Fruit fly (Drosophila melanogaster) whole organism, embryonic: ENCODE results near the gene CG13670.
A peak's percentile ranks its signal among the peaks of the same experiment; 100 is the strongest.

ENCODE experiments used
- Antp ChIP-seq: fragments of 200-800 bp; sonication (Bioruptor generic); optimal IDR thresholded peaks from 3 replicates; lab custom pipeline; 2016; ENCODE audit warnings: missing biosample characterization, missing genetic modification characterization
- BEAF-32 ChIP-seq: fragments of 200-800 bp; sonication (Bioruptor generic); optimal IDR thresholded peaks from 3 replicates; lab custom pipeline; 2017; ENCODE audit warnings: missing biosample characterization, missing genetic modification characterization, mild to moderate bottlenecking, moderate library complexity, missing genetic modification reagents
- BtbVII ChIP-seq: fragments of 200-800 bp; sonication (Bioruptor generic); optimal IDR thresholded peaks from 3 replicates; lab custom pipeline; 2017; ENCODE audit warnings: missing biosample characterization, mild to moderate bottlenecking, missing genetic modification characterization
- CG11456 ChIP-seq: fragments of 200-800 bp; sonication (Bioruptor generic); IDR thresholded peaks from 3 replicates; pipeline ENCODE4 v1.3.6; 2022; ENCODE audit warnings: missing biosample characterization, missing genetic modification characterization
- CG12659 ChIP-seq: fragments of 200-800 bp; sonication (Bioruptor generic); optimal IDR thresholded peaks from 3 replicates; lab custom pipeline; 2017; ENCODE audit warnings: mild to moderate bottlenecking, missing biosample characterization, missing genetic modification reagents, missing genetic modification characterization
- CG13424 ChIP-seq: fragments of 200-800 bp; sonication (Bioruptor generic); optimal IDR thresholded peaks from 2 replicates; lab custom pipeline; 2019; ENCODE audit warnings: missing biosample characterization, mild to moderate bottlenecking, missing genetic modification characterization, moderate library complexity
- CG15269 ChIP-seq: fragments of 200-800 bp; sonication (Bioruptor generic); optimal IDR thresholded peaks from 2 replicates; lab custom pipeline; 2018; ENCODE audit warnings: missing biosample characterization, mild to moderate bottlenecking, missing genetic modification characterization, moderate library complexity
- CG1792 ChIP-seq: fragments of 200-800 bp; sonication (Bioruptor generic); optimal IDR thresholded peaks from 2 replicates; lab custom pipeline; 2016; ENCODE audit warnings: missing biosample characterization, missing genetic modification characterization
- CG18011 ChIP-seq: fragments of 200-800 bp; sonication (Bioruptor generic); optimal IDR thresholded peaks from 2 replicates; lab custom pipeline; 2017; ENCODE audit warnings: missing biosample characterization, missing genetic modification characterization, mild to moderate bottlenecking, moderate library complexity, missing genotype
- CG18599 ChIP-seq: fragments of 200-800 bp; sonication (Bioruptor generic); optimal IDR thresholded peaks from 3 replicates; lab custom pipeline; 2017; ENCODE audit warnings: missing biosample characterization, missing genetic modification characterization, mild to moderate bottlenecking, moderate library complexity, missing genetic modification reagents
- CG2712 ChIP-seq: fragments of 200-800 bp; optimal IDR thresholded peaks from 3 replicates; lab custom pipeline; 2019; ENCODE audit warnings: missing biosample characterization, mild to moderate bottlenecking, missing genetic modification characterization, moderate library complexity
- CG31388 ChIP-seq: fragments of 200-800 bp; sonication (Bioruptor generic); optimal IDR thresholded peaks from 2 replicates; lab custom pipeline; 2016; ENCODE audit warnings: missing biosample characterization, missing genetic modification characterization
- CG34224 ChIP-seq: fragments of 200-800 bp; sonication (Bioruptor generic); IDR thresholded peaks from 3 replicates; pipeline ENCODE4 v1.3.6; 2022; ENCODE audit warnings: missing biosample characterization, missing genetic modification characterization; ENCODE audit not compliant: partially characterized antibody
- CG4328 ChIP-seq: fragments of 200-800 bp; sonication (Bioruptor generic); optimal IDR thresholded peaks from 3 replicates; lab custom pipeline; 2017; ENCODE audit warnings: missing biosample characterization, missing genetic modification reagents, missing genetic modification characterization
- CG6175 ChIP-seq: fragments of 200-800 bp; sonication (Bioruptor generic); IDR thresholded peaks from 3 replicates; pipeline ENCODE4 v1.3.6; 2022; ENCODE audit warnings: missing biosample characterization, missing genetic modification characterization
- CG6254 ChIP-seq: fragments of 200-800 bp; sonication (Bioruptor generic); optimal IDR thresholded peaks from 3 replicates; lab custom pipeline; 2017; ENCODE audit warnings: mild to moderate bottlenecking, missing biosample characterization, missing genetic modification reagents, missing genetic modification characterization
- CG7987 ChIP-seq: fragments of 200-800 bp; sonication (Bioruptor generic); optimal IDR thresholded peaks from 2 replicates; lab custom pipeline; 2018; ENCODE audit warnings: missing biosample characterization, mild to moderate bottlenecking, missing genetic modification characterization, moderate library complexity
- CG8765 ChIP-seq: fragments of 200-800 bp; sonication (Bioruptor generic); IDR thresholded peaks from 2 replicates; pipeline ENCODE4 v1.3.6; 2022; ENCODE audit warnings: missing biosample characterization, missing genetic modification characterization
- CG9437 ChIP-seq: fragments of 200-800 bp; sonication (Bioruptor generic); optimal IDR thresholded peaks from 2 replicates; lab custom pipeline; 2018; ENCODE audit warnings: missing biosample characterization, mild to moderate bottlenecking, missing genetic modification characterization
- Dip3 ChIP-seq: fragments of 200-800 bp; sonication (Bioruptor generic); optimal IDR thresholded peaks from 3 replicates; lab custom pipeline; 2016; ENCODE audit warnings: missing biosample characterization, missing genetic modification characterization
- Gsc ChIP-seq: fragments of 200-800 bp; sonication (Bioruptor generic); IDR thresholded peaks from 2 replicates; pipeline ENCODE4 v1.3.6; 2022; ENCODE audit warnings: missing biosample characterization, missing genetic modification characterization
- Mad ChIP-seq: fragments of 200-800 bp; sonication (Bioruptor generic); optimal IDR thresholded peaks from 2 replicates; lab custom pipeline; 2016; ENCODE audit warnings: missing biosample characterization, missing genetic modification characterization
- Six4 ChIP-seq: fragments of 200-800 bp; sonication (Bioruptor generic); optimal IDR thresholded peaks from 2 replicates; lab custom pipeline; 2016; ENCODE audit warnings: missing biosample characterization, missing genetic modification characterization
- Sry-β ChIP-seq: fragments of 200-800 bp; sonication (Bioruptor generic); optimal IDR thresholded peaks from 2 replicates; lab custom pipeline; 2018; ENCODE audit warnings: missing biosample characterization, mild to moderate bottlenecking, missing genetic modification characterization, moderate library complexity
- Trl ChIP-seq, 3 experiments: fragments of >200 bp in 2 of 3; fragments of 200-800 bp in 1 of 3; sonication (Bioruptor generic) in 1 of 3; optimal IDR thresholded peaks; 2 replicates in 1 of 3; 3 replicates in 2 of 3; lab custom pipeline; 2016 to 2017; ENCODE audit warnings: missing biosample characterization in 1 of 3, missing genetic modification characterization in 1 of 3
- YL-1 ChIP-seq: fragments of 200-800 bp; sonication (Bioruptor generic); optimal IDR thresholded peaks from 3 replicates; lab custom pipeline; 2017; ENCODE audit warnings: missing biosample characterization, mild to moderate bottlenecking, missing genetic modification characterization
- amos ChIP-seq: fragments of 200-800 bp; sonication (Bioruptor generic); IDR thresholded peaks from 2 replicates; pipeline ENCODE4 v1.3.6; 2022; ENCODE audit warnings: missing biosample characterization, missing genetic modification characterization; ENCODE audit not compliant: partially characterized antibody
- bab2 ChIP-seq: fragments of 200-800 bp; sonication (Bioruptor generic); optimal IDR thresholded peaks from 2 replicates; lab custom pipeline; 2016; ENCODE audit warnings: missing biosample characterization, missing genetic modification characterization
- croc ChIP-seq: fragments of 200-800 bp; sonication (Bioruptor generic); conservative IDR thresholded peaks from 3 replicates; pipeline ENCODE4 v1.3.6; 2022; ENCODE audit warnings: missing biosample characterization, missing genetic modification characterization
- dmrt11E ChIP-seq: fragments of 200-800 bp; sonication (Bioruptor generic); optimal IDR thresholded peaks from 3 replicates; lab custom pipeline; 2018; ENCODE audit warnings: missing biosample characterization, mild to moderate bottlenecking, missing genetic modification characterization, moderate library complexity
- fd102C ChIP-seq: fragments of 200-800 bp; sonication (Bioruptor generic); optimal IDR thresholded peaks from 2 replicates; lab custom pipeline; 2018; ENCODE audit warnings: missing biosample characterization, mild to moderate bottlenecking, missing genetic modification characterization, moderate library complexity
- gce ChIP-seq: fragments of 200-800 bp; sonication (Bioruptor generic); IDR thresholded peaks from 3 replicates; pipeline ENCODE4 v1.3.6; 2022; ENCODE audit warnings: missing biosample characterization, missing genetic modification characterization
- grn ChIP-seq: fragments of 200-800 bp; sonication (Bioruptor generic); optimal IDR thresholded peaks from 3 replicates; lab custom pipeline; 2017; ENCODE audit warnings: missing biosample characterization, missing genetic modification characterization
- ham ChIP-seq: fragments of 200-800 bp; sonication (Bioruptor generic); IDR thresholded peaks from 2 replicates; pipeline ENCODE4 v1.3.6; 2022; ENCODE audit warnings: missing biosample characterization, missing genetic modification characterization
- lilli ChIP-seq: fragments of 200-800 bp; sonication (Bioruptor generic); optimal IDR thresholded peaks from 3 replicates; lab custom pipeline; 2016; ENCODE audit warnings: missing biosample characterization, missing genetic modification characterization
- luna ChIP-seq: fragments of 200-800 bp; sonication (Bioruptor generic); optimal IDR thresholded peaks from 2 replicates; lab custom pipeline; 2016; ENCODE audit warnings: missing biosample characterization, missing genetic modification characterization
- pan ChIP-seq, 4 experiments: fragments of >200 bp in 3 of 4; fragments of 200-800 bp in 1 of 4; sonication (Bioruptor generic) in 1 of 4; optimal IDR thresholded peaks in 3 of 4; IDR thresholded peaks in 1 of 4; 2 replicates each; pipeline versions ENCODE4 v1.3.6 to Lab custom; 2017 to 2022; ENCODE audit warnings: missing biosample characterization in 2 of 4, missing genetic modification characterization in 2 of 4, mixed read lengths in 1 of 4
- psq ChIP-seq: fragments of 200-800 bp; sonication (Bioruptor generic); optimal IDR thresholded peaks from 2 replicates; lab custom pipeline; 2017; ENCODE audit warnings: missing biosample characterization, missing genetic modification characterization
- repo ChIP-seq: fragments of 200-800 bp; sonication (Bioruptor generic); optimal IDR thresholded peaks from 2 replicates; lab custom pipeline; 2016; ENCODE audit warnings: missing biosample characterization, missing genetic modification characterization
- sc ChIP-seq, 3 experiments: fragments of >200 bp in 2 of 3; fragments of 200-800 bp in 1 of 3; sonication (Bioruptor generic) in 1 of 3; optimal IDR thresholded peaks; 2 replicates in 2 of 3; 3 replicates in 1 of 3; lab custom pipeline; 2017; ENCODE audit warnings: mild to moderate bottlenecking in 1 of 3, missing biosample characterization in 1 of 3, missing genetic modification characterization in 1 of 3, missing genetic modification reagents in 1 of 3
- sna ChIP-seq: fragments of 200-800 bp; sonication (Bioruptor generic); IDR thresholded peaks from 2 replicates; pipeline ENCODE4 v1.3.6; 2022; ENCODE audit warnings: missing biosample characterization, missing genetic modification characterization; ENCODE audit not compliant: partially characterized antibody
- sqz ChIP-seq: fragments of 200-800 bp; sonication (Bioruptor generic); optimal IDR thresholded peaks from 3 replicates; lab custom pipeline; 2018; ENCODE audit warnings: missing biosample characterization, mild to moderate bottlenecking, missing genetic modification characterization
- tgo ChIP-seq: fragments of 200-800 bp; sonication (Bioruptor generic); IDR thresholded peaks from 3 replicates; pipeline ENCODE4 v1.3.6; 2022; ENCODE audit warnings: missing biosample characterization, missing genetic modification characterization
- tll ChIP-seq, 2 experiments: fragments of 200-800 bp in 1 of 2; fragments of >200 bp in 1 of 2; sonication (Bioruptor generic) in 1 of 2; optimal IDR thresholded peaks; 2 replicates each; lab custom pipeline; 2017 to 2019; ENCODE audit warnings: missing biosample characterization in 2 of 2, missing genetic modification characterization in 2 of 2, mild to moderate bottlenecking in 1 of 2, moderate library complexity in 1 of 2
- wor ChIP-seq: fragments of 200-800 bp; sonication (Bioruptor generic); IDR thresholded peaks from 2 replicates; pipeline ENCODE4 v1.3.6; 2022; ENCODE audit warnings: missing biosample characterization, missing genetic modification characterization

Gene CG13670

DNA sequence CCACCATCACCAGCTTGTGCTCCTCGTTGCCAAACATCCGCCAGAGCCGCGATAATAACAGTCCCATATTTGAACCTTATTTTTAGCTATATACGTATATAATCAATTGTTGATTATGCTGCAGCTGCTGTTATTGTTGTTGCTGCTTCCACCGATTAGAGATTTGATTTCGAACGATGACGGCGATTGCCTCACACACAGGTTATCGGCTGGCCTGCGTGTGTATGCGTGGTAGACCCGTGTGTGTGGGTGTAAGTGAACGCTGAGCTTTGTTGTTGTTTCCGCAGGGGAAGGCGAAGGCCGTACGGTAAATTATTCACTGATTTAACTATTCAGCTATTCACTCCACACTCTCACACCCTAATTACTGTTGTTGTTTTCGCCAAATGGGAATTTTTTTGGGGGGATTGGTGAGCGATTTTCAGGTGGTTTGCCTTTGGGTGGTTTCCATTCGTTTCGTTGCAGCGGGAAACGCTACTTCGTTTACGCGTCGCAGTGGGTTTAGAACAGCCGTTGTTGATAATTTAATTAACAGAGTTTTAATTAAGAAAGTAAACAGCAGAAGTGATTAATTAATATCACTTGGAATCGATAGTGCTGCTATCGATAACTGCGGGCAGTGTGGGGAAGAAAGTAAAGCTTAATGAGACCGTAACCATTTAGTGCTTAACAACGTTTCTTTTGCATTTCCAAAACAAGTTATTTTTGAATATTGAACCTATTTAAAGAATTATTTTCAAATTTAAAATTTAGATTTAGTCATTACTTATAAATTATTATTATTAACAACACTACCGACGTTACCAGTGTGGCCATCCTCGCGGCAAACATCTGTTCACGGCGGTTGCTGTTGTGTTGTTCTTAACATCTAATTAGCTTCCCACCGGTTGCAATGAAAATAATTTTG lies 21.1 kb upstream of the CG13670 start, which contains the start of the genes Arl5 and CG13671 (continued):
- TF ChIP-seq gce (0 out of 3 replicates have a peak, but pooled peaks have one; percentile 25), repo (GFP tag; lab: Kevin White, UChicago) (peak; percentile 26), wor (GFP tag; lab: Robert Waterston, UW) (peak; percentile 44; the same call in 1 of the 2 replicates), CG15269 (tag; lab: Kevin White, UChicago) (no peak), sna (peak; percentile 72; the same call in 1 of the 2 replicates), CG6254 (GFP tag; lab: Kevin White, UChicago) (no peak), CG6175 (0 out of 3 replicates have a peak, but pooled peaks have one; percentile 42), CG7987 (GFP tag; lab: Kevin White, UChicago) (peak; percentile 42), CG13424 (tag; lab: Kevin White, UChicago) (peak; percentile 47), Six4 (GFP tag; lab: Kevin White, UChicago) (peak; percentile 66), YL-1 (GFP tag; lab: Kevin White, UChicago) (peak; percentile 82), pan (optimal IDR thresholded peaks at IDR 0.05; lab: Kevin White, UChicago) (no peak), pan (GFP tag; optimal IDR thresholded peaks at IDR 0.05 in 1 of 2, IDR thresholded peaks at IDR 0.05 in 1 of 2) (peak in 1 of 2 experiments; percentile 81), tll (GFP tag; optimal IDR thresholded peaks at IDR 0.05; lab: Kevin White, UChicago) (peak in 1 of 2 experiments; percentile 35), BtbVII (GFP tag; lab: Kevin White, UChicago) (no peak), CG1792 (GFP tag; lab: Kevin White, UChicago) (peak; percentile 54), lilli (GFP tag; lab: Kevin White, UChicago) (peak; percentile 85), croc (GFP tag; lab: Robert Waterston, UW) (peak; percentile 44), CG8765 (GFP tag; lab: Robert Waterston, UW) (peak; percentile 58; the same call in 1 of the 2 replicates), CG11456 (peak; percentile 88), luna (GFP tag; lab: Kevin White, UChicago) (peak; percentile 58), psq (GFP tag; lab: Kevin White, UChicago) (peak; percentile 63), dmrt11E (tag; lab: Kevin White, UChicago) (peak; percentile 79), CG12659 (GFP tag; lab: Kevin White, UChicago) (peak; percentile 83), Gsc (no peak), fd102C (GFP tag; lab: Kevin White, UChicago) (peak; percentile 19), Sry-β (GFP tag; lab: Kevin White, UChicago) (peak; percentile 8), CG2712 (tag; lab: Kevin White, UChicago) (peak; percentile 84), CG4328 (GFP tag; lab: Kevin White, UChicago) (peak; percentile 27), tgo (GFP tag; lab: Robert Waterston, UW) (peak; percentile 80), Antp (peak; percentile 61), Dip3 (peak; percentile 79), amos (peak; percentile 72), CG18599 (GFP tag; lab: Kevin White, UChicago) (peak; percentile 83), ham (GFP tag; lab: Robert Waterston, UW) (no peak), grn (peak; percentile 40), bab2 (GFP tag; lab: Kevin White, UChicago) (peak; percentile 60), Trl (optimal IDR thresholded peaks at IDR 0.05; lab: Kevin White, UChicago) (no peak), Trl (GFP tag; optimal IDR thresholded peaks at IDR 0.05; lab: Kevin White, UChicago) (peak; percentile 59), CG18011 (GFP tag; lab: Kevin White, UChicago) (peak; percentile 72), sqz (GFP tag; lab: Kevin White, UChicago) (no peak), BEAF-32 (GFP tag; lab: Kevin White, UChicago) (peak; percentile 85), CG34224 (GFP tag; lab: Robert Waterston, UW) (peak; percentile 66; the same call in 2 of the 3 replicates), Mad (GFP tag; lab: Kevin White, UChicago) (peak; percentile 77), CG31388 (peak; percentile 70), CG9437 (GFP tag; lab: Kevin White, UChicago) (peak; percentile 59), sc (optimal IDR thresholded peaks at IDR 0.05; lab: Kevin White, UChicago) (no peak), sc (GFP tag; optimal IDR thresholded peaks at IDR 0.05; lab: Kevin White, UChicago) (peak; percentile 61)
